Fruit fly (Drosophila melanogaster) whole organism, embryonic: Measurements from ENCODE around the gene CG6766.

Source experiments
- Aef1 ChIP-seq: fragments of 200-800 bp; sonication (Bioruptor generic); IDR thresholded peaks from 3 replicates; pipeline ENCODE4 v1.3.6; 2022; ENCODE audit warnings: missing biosample characterization, missing genetic modification characterization
- CG10209 ChIP-seq: fragments of 200-800 bp; sonication (Bioruptor generic); optimal IDR thresholded peaks from 3 replicates; lab custom pipeline; 2017; ENCODE audit warnings: missing biosample characterization, mild to moderate bottlenecking, missing genetic modification characterization, missing genetic modification reagents
- CG10654 ChIP-seq: fragments of 200-800 bp; sonication (Bioruptor generic); optimal IDR thresholded peaks from 2 replicates; lab custom pipeline; 2016; ENCODE audit warnings: missing biosample characterization, missing genetic modification characterization
- CG11560 ChIP-seq: fragments of 200-800 bp; sonication (Bioruptor generic); IDR thresholded peaks from 3 replicates; pipeline ENCODE4 v1.3.6; 2022; ENCODE audit warnings: missing biosample characterization, missing genetic modification characterization
- CG11723 ChIP-seq: fragments of 200-800 bp; sonication (Bioruptor generic); optimal IDR thresholded peaks from 2 replicates; lab custom pipeline; 2017; ENCODE audit warnings: missing biosample characterization, mild to moderate bottlenecking, missing genetic modification characterization
- CG13287 ChIP-seq: fragments of 200-800 bp; sonication (Bioruptor generic); IDR thresholded peaks from 2 replicates; pipeline ENCODE4 v1.3.6; 2022; ENCODE audit warnings: missing biosample characterization, missing genetic modification characterization; ENCODE audit not compliant: partially characterized antibody
- CG13424 ChIP-seq: fragments of 200-800 bp; sonication (Bioruptor generic); optimal IDR thresholded peaks from 2 replicates; lab custom pipeline; 2019; ENCODE audit warnings: missing biosample characterization, mild to moderate bottlenecking, missing genetic modification characterization, moderate library complexity
- CG13894 ChIP-seq: fragments of 200-800 bp; sonication (Bioruptor generic); optimal IDR thresholded peaks from 3 replicates; lab custom pipeline; 2018; ENCODE audit warnings: missing biosample characterization, mild to moderate bottlenecking, missing genetic modification characterization, moderate library complexity
- CG14667 ChIP-seq: fragments of 200-800 bp; sonication (Bioruptor generic); IDR thresholded peaks from 2 replicates; pipeline ENCODE4 v1.3.6; 2022; ENCODE audit warnings: missing biosample characterization, missing genetic modification characterization
- CG17361 ChIP-seq: fragments of 200-800 bp; sonication (Bioruptor generic); IDR thresholded peaks from 3 replicates; pipeline ENCODE4 v1.3.6; 2022; ENCODE audit warnings: missing biosample characterization, missing genetic modification characterization
- CG17829 ChIP-seq: fragments of 200-800 bp; optimal IDR thresholded peaks from 2 replicates; lab custom pipeline; 2019; ENCODE audit warnings: missing biosample characterization, mild to moderate bottlenecking, missing genetic modification characterization, moderate library complexity
- CG18262 ChIP-seq: fragments of 200-800 bp; optimal IDR thresholded peaks from 3 replicates; lab custom pipeline; 2019; ENCODE audit warnings: missing biosample characterization, mild to moderate bottlenecking, missing genetic modification characterization, moderate library complexity
- CG18764 ChIP-seq: fragments of 200-800 bp; sonication (Bioruptor generic); optimal IDR thresholded peaks from 3 replicates; lab custom pipeline; 2016; ENCODE audit warnings: missing biosample characterization, missing genetic modification characterization
- CG2712 ChIP-seq: fragments of 200-800 bp; optimal IDR thresholded peaks from 3 replicates; lab custom pipeline; 2019; ENCODE audit warnings: missing biosample characterization, mild to moderate bottlenecking, missing genetic modification characterization, moderate library complexity
- CG32767 ChIP-seq: fragments of 200-800 bp; sonication (Bioruptor generic); IDR thresholded peaks from 2 replicates; pipeline ENCODE4 v1.3.6; 2022; ENCODE audit warnings: missing biosample characterization, missing genetic modification characterization
- CG33557 ChIP-seq: fragments of 200-800 bp; sonication (Bioruptor generic); optimal IDR thresholded peaks from 2 replicates; lab custom pipeline; 2019; ENCODE audit warnings: missing biosample characterization, mild to moderate bottlenecking, missing genetic modification characterization, moderate library complexity
- CG4707 ChIP-seq: fragments of 200-800 bp; sonication (Bioruptor generic); optimal IDR thresholded peaks from 2 replicates; lab custom pipeline; 2018; ENCODE audit warnings: missing biosample characterization, mild to moderate bottlenecking, missing genetic modification characterization, moderate library complexity
- CG4854 ChIP-seq: fragments of 200-800 bp; sonication (Bioruptor generic); optimal IDR thresholded peaks from 2 replicates; lab custom pipeline; 2016; ENCODE audit warnings: missing biosample characterization, missing genetic modification characterization, inconsistent platforms
- CG6765 ChIP-seq: fragments of 200-800 bp; sonication (Bioruptor generic); optimal IDR thresholded peaks from 3 replicates; lab custom pipeline; 2017; ENCODE audit warnings: missing biosample characterization, mild to moderate bottlenecking, missing genetic modification characterization
- CG6854 ChIP-seq: fragments of 200-800 bp; sonication (Bioruptor generic); optimal IDR thresholded peaks from 3 replicates; lab custom pipeline; 2017; ENCODE audit warnings: missing biosample characterization, mild to moderate bottlenecking, missing genetic modification characterization
- Chrac-16 ChIP-seq: fragments of 200-800 bp; sonication (Bioruptor generic); optimal IDR thresholded peaks from 3 replicates; lab custom pipeline; 2016; ENCODE audit warnings: missing biosample characterization, missing genetic modification characterization
- Deaf1 ChIP-seq: fragments of 200-800 bp; optimal IDR thresholded peaks from 3 replicates; lab custom pipeline; 2019; ENCODE audit warnings: missing biosample characterization, mild to moderate bottlenecking, missing genetic modification characterization, moderate library complexity
- E2f1 ChIP-seq: fragments of 200-800 bp; sonication (Bioruptor generic); IDR thresholded peaks from 2 replicates; pipeline ENCODE4 v1.3.6; 2022; ENCODE audit warnings: missing biosample characterization, missing genetic modification characterization
- Fer3 ChIP-seq: fragments of 200-800 bp; sonication (Bioruptor generic); optimal IDR thresholded peaks from 2 replicates; lab custom pipeline; 2018; ENCODE audit warnings: missing biosample characterization, mild to moderate bottlenecking, missing genetic modification characterization, moderate library complexity
- Gug ChIP-seq: fragments of 200-800 bp; sonication (Bioruptor generic); IDR thresholded peaks from 4 replicates; pipeline ENCODE4 v1.3.6; 2022; ENCODE audit warnings: missing biosample characterization, missing genetic modification characterization
- HLHmδ ChIP-seq: fragments of 200-800 bp; sonication (Bioruptor generic); optimal IDR thresholded peaks from 2 replicates; lab custom pipeline; 2018; ENCODE audit warnings: missing biosample characterization, mild to moderate bottlenecking, missing genetic modification characterization, moderate library complexity
- Nf-YB ChIP-seq: fragments of 200-800 bp; sonication (Bioruptor generic); optimal IDR thresholded peaks from 3 replicates; lab custom pipeline; 2019; ENCODE audit warnings: missing biosample characterization, mild to moderate bottlenecking, missing genetic modification characterization, moderate library complexity
- Nf-YC ChIP-seq: fragments of 200-800 bp; optimal IDR thresholded peaks from 3 replicates; lab custom pipeline; 2019; ENCODE audit warnings: missing biosample characterization, mild to moderate bottlenecking, missing genetic modification characterization, moderate library complexity
- PHDP ChIP-seq: fragments of 200-800 bp; sonication (Bioruptor generic); optimal IDR thresholded peaks from 3 replicates; lab custom pipeline; 2018; ENCODE audit warnings: missing biosample characterization, mild to moderate bottlenecking, missing genetic modification characterization, moderate library complexity
- Sry-δ ChIP-seq: fragments of 200-800 bp; sonication (Bioruptor generic); optimal IDR thresholded peaks from 2 replicates; lab custom pipeline; 2016; ENCODE audit warnings: missing biosample characterization, missing genetic modification characterization
- Taf1 ChIP-seq: fragments of 200-800 bp; sonication (Bioruptor generic); IDR thresholded peaks from 2 replicates; pipeline ENCODE4 v1.3.6; 2022; ENCODE audit warnings: missing biosample characterization, missing genetic modification characterization
- az2 ChIP-seq: fragments of 200-800 bp; sonication (Bioruptor generic); optimal IDR thresholded peaks from 3 replicates; lab custom pipeline; 2016; ENCODE audit warnings: missing biosample characterization, missing genetic modification characterization
- bcd ChIP-seq: fragments of 200-800 bp; sonication (Bioruptor generic); optimal IDR thresholded peaks from 2 replicates; lab custom pipeline; 2017; ENCODE audit warnings: missing biosample characterization, mild to moderate bottlenecking, missing genetic modification characterization
- caup ChIP-seq: fragments of 200-800 bp; sonication (Bioruptor generic); optimal IDR thresholded peaks from 3 replicates; lab custom pipeline; 2017; ENCODE audit warnings: missing biosample characterization, mild to moderate bottlenecking, missing genetic modification characterization, moderate library complexity; ENCODE audit not compliant: severe bottlenecking
- chm ChIP-seq: fragments of 200-800 bp; sonication (Bioruptor generic); IDR thresholded peaks from 2 replicates; pipeline ENCODE4 v1.3.6; 2022; ENCODE audit warnings: missing biosample characterization, missing genetic modification characterization
- chn ChIP-seq: fragments of 200-800 bp; sonication (Bioruptor generic); optimal IDR thresholded peaks from 2 replicates; lab custom pipeline; 2016; ENCODE audit warnings: missing biosample characterization, missing genetic modification characterization
- cwo ChIP-seq: fragments of 200-800 bp; sonication (Bioruptor generic); optimal IDR thresholded peaks from 3 replicates; lab custom pipeline; 2017; ENCODE audit warnings: missing biosample characterization, missing genetic modification characterization, mild to moderate bottlenecking, moderate library complexity, missing genetic modification reagents
- fd102C ChIP-seq: fragments of 200-800 bp; sonication (Bioruptor generic); optimal IDR thresholded peaks from 2 replicates; lab custom pipeline; 2018; ENCODE audit warnings: missing biosample characterization, mild to moderate bottlenecking, missing genetic modification characterization, moderate library complexity
- gem ChIP-seq: fragments of 200-800 bp; sonication (Bioruptor generic); optimal IDR thresholded peaks from 2 replicates; lab custom pipeline; 2019; ENCODE audit warnings: missing biosample characterization, mild to moderate bottlenecking, missing genetic modification characterization, moderate library complexity
- grn ChIP-seq: fragments of 200-800 bp; sonication (Bioruptor generic); optimal IDR thresholded peaks from 3 replicates; lab custom pipeline; 2017; ENCODE audit warnings: missing biosample characterization, missing genetic modification characterization
- hbn ChIP-seq: fragments of 200-800 bp; sonication (Bioruptor generic); IDR thresholded peaks from 2 replicates; pipeline ENCODE4 v1.3.6; 2022; ENCODE audit warnings: missing biosample characterization, missing genetic modification characterization; ENCODE audit not compliant: partially characterized antibody
- mirr ChIP-seq: fragments of 200-800 bp; sonication (Bioruptor generic); optimal IDR thresholded peaks from 3 replicates; lab custom pipeline; 2018; ENCODE audit warnings: missing biosample characterization, mild to moderate bottlenecking, missing genetic modification characterization
- pho ChIP-seq: fragments of 200-800 bp; sonication (Bioruptor generic); optimal IDR thresholded peaks from 2 replicates; lab custom pipeline; 2016; ENCODE audit warnings: missing biosample characterization, missing genetic modification characterization
- scrt ChIP-seq: fragments of 200-800 bp; sonication (Bioruptor generic); optimal IDR thresholded peaks from 2 replicates; lab custom pipeline; 2018; ENCODE audit warnings: missing biosample characterization, mild to moderate bottlenecking, missing genetic modification characterization, moderate library complexity
- sd ChIP-seq: fragments of 200-800 bp; sonication (Bioruptor generic); optimal IDR thresholded peaks from 3 replicates; lab custom pipeline; 2018; ENCODE audit warnings: missing biosample characterization, mild to moderate bottlenecking, missing genetic modification characterization, moderate library complexity
- sna ChIP-seq: fragments of 200-800 bp; sonication (Bioruptor generic); IDR thresholded peaks from 2 replicates; pipeline ENCODE4 v1.3.6; 2022; ENCODE audit warnings: missing biosample characterization, missing genetic modification characterization; ENCODE audit not compliant: partially characterized antibody
- sqz ChIP-seq: fragments of 200-800 bp; sonication (Bioruptor generic); optimal IDR thresholded peaks from 3 replicates; lab custom pipeline; 2018; ENCODE audit warnings: missing biosample characterization, mild to moderate bottlenecking, missing genetic modification characterization
- sug ChIP-seq: fragments of 200-800 bp; optimal IDR thresholded peaks from 2 replicates; lab custom pipeline; 2019; ENCODE audit warnings: missing biosample characterization, mild to moderate bottlenecking, missing genetic modification characterization, moderate library complexity
- vnd ChIP-seq: fragments of 200-800 bp; sonication (Bioruptor generic); IDR thresholded peaks from 3 replicates; pipeline ENCODE4 v1.3.6; 2022; ENCODE audit warnings: missing biosample characterization, missing genetic modification characterization; ENCODE audit not compliant: partially characterized antibody
- wdn ChIP-seq: fragments of 200-800 bp; sonication (Bioruptor generic); IDR thresholded peaks from 2 replicates; pipeline ENCODE4 v1.3.6; 2022; ENCODE audit warnings: missing biosample characterization, missing genetic modification characterization

Gene CG6766

DNA sequence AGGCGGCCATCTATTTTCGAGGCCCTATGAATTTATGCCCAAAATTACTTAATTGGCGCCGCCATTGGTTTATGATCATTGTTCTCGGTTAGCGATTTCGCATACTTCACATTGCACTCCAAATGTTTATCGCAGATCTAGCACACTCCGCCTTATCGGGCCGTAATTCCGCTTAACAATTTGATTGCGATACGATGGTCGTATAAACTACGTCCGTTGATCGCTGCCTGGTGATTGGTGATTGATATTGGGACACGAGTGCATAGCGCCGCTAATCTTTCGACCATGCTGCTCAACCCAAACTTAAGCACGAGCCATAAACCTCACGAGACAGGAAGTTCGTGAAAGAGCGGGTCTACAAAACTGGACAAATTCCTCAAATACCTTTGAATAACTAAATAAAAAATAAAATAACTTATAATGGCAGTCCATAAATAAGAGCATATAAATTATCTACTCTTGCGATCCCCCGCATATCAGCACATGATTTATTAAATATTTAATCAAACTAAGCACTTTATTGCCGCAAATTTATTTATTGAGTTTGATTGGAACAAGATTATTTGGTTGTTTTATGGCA lies 9.8 kb downstream of the CG6766 start (continued):
- TF ChIP-seq CG4854 (GFP tag; lab: Kevin White, UChicago) (no peak), CG17829 (no peak), CG4707 (no peak), Aef1 (GFP tag; lab: Robert Waterston, UW) (no peak), Deaf1 (tag; lab: Kevin White, UChicago) (no peak), pho (GFP tag; lab: Kevin White, UChicago) (no peak), sug (tag; lab: Kevin White, UChicago) (peak; percentile 74), CG33557 (GFP tag; lab: Kevin White, UChicago) (no peak), Nf-YB (peak; percentile 58), mirr (GFP tag; lab: Kevin White, UChicago) (peak; percentile 15), az2 (GFP tag; lab: Kevin White, UChicago) (no peak), fd102C (no peak), CG2712 (no peak), CG13894 (tag; lab: Kevin White, UChicago) (no peak), PHDP (tag; lab: Kevin White, UChicago) (peak; percentile 9), hbn (no peak), CG17361 (no peak), chn (no peak), scrt (GFP tag; lab: Kevin White, UChicago) (no peak), sqz (no peak), CG10209 (no peak), Sry-δ (GFP tag; lab: Kevin White, UChicago) (no peak), E2f1 (GFP tag; lab: Robert Waterston, UW) (no peak), cwo (GFP tag; lab: Kevin White, UChicago) (peak; percentile 74), vnd (GFP tag; lab: Robert Waterston, UW) (peak; percentile 44; the same call in 1 of the 3 replicates), chm (GFP tag; lab: Robert Waterston, UW) (no peak), CG18262 (tag; lab: Kevin White, UChicago) (no peak), Taf1 (GFP tag; lab: Robert Waterston, UW) (no peak), CG13287 (GFP tag; lab: Robert Waterston, UW) (no peak), HLHmδ (no peak), caup (GFP tag; lab: Kevin White, UChicago) (no peak), wdn (GFP tag; lab: Robert Waterston, UW) (no peak), bcd (GFP tag; lab: Kevin White, UChicago) (no peak), CG10654 (no peak), CG13424 (tag; lab: Kevin White, UChicago) (no peak), CG18764 (GFP tag; lab: Kevin White, UChicago) (no peak), grn (GFP tag; lab: Kevin White, UChicago) (peak; percentile 95), CG14667 (GFP tag; lab: Robert Waterston, UW) (no peak), CG32767 (GFP tag; lab: Robert Waterston, UW) (no peak), CG6854 (GFP tag; lab: Kevin White, UChicago) (no peak), Nf-YC (tag; lab: Kevin White, UChicago) (peak; percentile 53), Gug (no peak), Chrac-16 (no peak), CG11723 (GFP tag; lab: Kevin White, UChicago) (no peak), Fer3 (tag; lab: Kevin White, UChicago) (no peak), sd (tag; lab: Kevin White, UChicago) (peak; percentile 87), gem (tag; lab: Kevin White, UChicago) (no peak), CG11560 (no peak), CG6765 (GFP tag; lab: Kevin White, UChicago) (no peak), sna (no peak)
